Fruit fly (Drosophila melanogaster) whole organism, embryonic: Measurements from ENCODE around the gene CG14270.

ENCODE experiments used
- CG10209 ChIP-seq: fragments of 200-800 bp; sonication (Bioruptor generic); optimal IDR thresholded peaks from 3 replicates; lab custom pipeline; 2017; ENCODE audit warnings: missing biosample characterization, mild to moderate bottlenecking, missing genetic modification characterization, missing genetic modification reagents
- CG1024 ChIP-seq: fragments of 200-800 bp; sonication (Bioruptor generic); IDR thresholded peaks from 2 replicates; pipeline ENCODE4 v1.3.6; 2022; ENCODE audit warnings: missing biosample characterization, missing genetic modification characterization
- CG10959 ChIP-seq: fragments of 200-800 bp; sonication (Bioruptor generic); IDR thresholded peaks from 2 replicates; pipeline ENCODE4 v1.3.6; 2022; ENCODE audit warnings: missing biosample characterization, missing genetic modification characterization
- CG13624 ChIP-seq: fragments of 200-800 bp; sonication (Bioruptor generic); optimal IDR thresholded peaks from 2 replicates; lab custom pipeline; 2016; ENCODE audit warnings: missing biosample characterization, missing genetic modification characterization
- CG14710 ChIP-seq: fragments of 200-800 bp; sonication (Bioruptor generic); optimal IDR thresholded peaks from 3 replicates; lab custom pipeline; 2019; ENCODE audit warnings: missing biosample characterization, mild to moderate bottlenecking, missing genetic modification characterization, moderate library complexity
- CG14860 ChIP-seq: fragments of 200-800 bp; sonication (Bioruptor generic); IDR thresholded peaks from 3 replicates; pipeline ENCODE4 v1.3.6; 2022; ENCODE audit warnings: missing biosample characterization, missing genetic modification characterization; ENCODE audit not compliant: partially characterized antibody
- CG1602 ChIP-seq: fragments of 200-800 bp; sonication (Bioruptor generic); optimal IDR thresholded peaks from 3 replicates; lab custom pipeline; 2016; ENCODE audit warnings: missing biosample characterization, missing genetic modification characterization
- CG16779 ChIP-seq: fragments of 200-800 bp; sonication (Bioruptor generic); IDR thresholded peaks from 2 replicates; pipeline ENCODE4 v1.3.6; 2022; ENCODE audit warnings: missing biosample characterization, missing genetic modification characterization
- CG18599 ChIP-seq: fragments of 200-800 bp; sonication (Bioruptor generic); optimal IDR thresholded peaks from 3 replicates; lab custom pipeline; 2017; ENCODE audit warnings: missing biosample characterization, missing genetic modification characterization, mild to moderate bottlenecking, moderate library complexity, missing genetic modification reagents
- CG2202 ChIP-seq: fragments of 200-800 bp; sonication (Bioruptor generic); optimal IDR thresholded peaks from 2 replicates; lab custom pipeline; 2018; ENCODE audit warnings: missing biosample characterization, mild to moderate bottlenecking, missing genetic modification characterization
- CG31224 ChIP-seq: fragments of 200-800 bp; sonication (Bioruptor generic); IDR thresholded peaks from 2 replicates; pipeline ENCODE4 v1.3.6; 2022; ENCODE audit warnings: missing biosample characterization, missing genetic modification characterization
- CG32532 ChIP-seq: fragments of 200-800 bp; sonication (Bioruptor generic); IDR thresholded peaks from 2 replicates; pipeline ENCODE4 v1.3.6; 2022; ENCODE audit warnings: missing biosample characterization, missing genetic modification characterization
- CG32767 ChIP-seq: fragments of 200-800 bp; sonication (Bioruptor generic); IDR thresholded peaks from 2 replicates; pipeline ENCODE4 v1.3.6; 2022; ENCODE audit warnings: missing biosample characterization, missing genetic modification characterization
- CG3838 ChIP-seq: fragments of 200-800 bp; sonication (Bioruptor generic); optimal IDR thresholded peaks from 3 replicates; lab custom pipeline; 2016; ENCODE audit warnings: missing biosample characterization, missing genetic modification characterization
- CG3847 ChIP-seq: fragments of 200-800 bp; sonication (Bioruptor generic); IDR thresholded peaks from 2 replicates; pipeline ENCODE4 v1.3.6; 2022; ENCODE audit warnings: missing biosample characterization, missing genetic modification characterization
- CG4360 ChIP-seq: fragments of 200-800 bp; sonication (Bioruptor generic); IDR thresholded peaks from 2 replicates; pipeline ENCODE4 v1.3.6; 2022; ENCODE audit warnings: missing biosample characterization, missing genetic modification characterization
- CG4617 ChIP-seq: fragments of 200-800 bp; sonication (Bioruptor generic); optimal IDR thresholded peaks from 3 replicates; lab custom pipeline; 2016; ENCODE audit warnings: missing biosample characterization, missing genetic modification characterization, borderline replicate concordance
- CG4730 ChIP-seq: fragments of 200-800 bp; sonication (Bioruptor generic); IDR thresholded peaks from 2 replicates; pipeline ENCODE4 v1.3.6; 2022; ENCODE audit warnings: missing biosample characterization, missing genetic modification characterization
- CG7786 ChIP-seq: fragments of 200-800 bp; sonication (Bioruptor generic); optimal IDR thresholded peaks from 2 replicates; lab custom pipeline; 2016; ENCODE audit warnings: missing biosample characterization, missing genetic modification characterization
- CG8924 ChIP-seq: fragments of 200-800 bp; optimal IDR thresholded peaks from 3 replicates; lab custom pipeline; 2019; ENCODE audit warnings: missing biosample characterization, mild to moderate bottlenecking, missing genetic modification characterization, moderate library complexity
- CG9817 ChIP-seq: fragments of 200-800 bp; sonication (Bioruptor generic); optimal IDR thresholded peaks from 2 replicates; lab custom pipeline; 2018; ENCODE audit warnings: missing biosample characterization, mild to moderate bottlenecking, missing genetic modification characterization, moderate library complexity
- CHES-1-like ChIP-seq: fragments of 200-800 bp; sonication (Bioruptor generic); optimal IDR thresholded peaks from 2 replicates; lab custom pipeline; 2016; ENCODE audit warnings: missing biosample characterization, missing genetic modification characterization
- Doc2 ChIP-seq: fragments of 200-800 bp; sonication (Bioruptor generic); IDR thresholded peaks from 2 replicates; pipeline ENCODE4 v1.3.6; 2022; ENCODE audit warnings: missing biosample characterization, missing genetic modification characterization
- HHEX ChIP-seq: fragments of 200-800 bp; sonication (Bioruptor generic); optimal IDR thresholded peaks from 3 replicates; lab custom pipeline; 2017; ENCODE audit warnings: missing biosample characterization, mild to moderate bottlenecking, missing genetic modification characterization, missing genetic modification reagents
- Lhr ChIP-seq: fragments of 200-800 bp; sonication (Bioruptor generic); optimal IDR thresholded peaks from 3 replicates; lab custom pipeline; 2017; ENCODE audit warnings: mild to moderate bottlenecking, missing biosample characterization, missing genetic modification reagents, missing genetic modification characterization
- Lim3 ChIP-seq: fragments of 200-800 bp; sonication (Bioruptor generic); IDR thresholded peaks from 2 replicates; pipeline ENCODE4 v1.3.6; 2022; ENCODE audit warnings: missing biosample characterization, missing genetic modification characterization
- Mad ChIP-seq: fragments of 200-800 bp; sonication (Bioruptor generic); optimal IDR thresholded peaks from 2 replicates; lab custom pipeline; 2016; ENCODE audit warnings: missing biosample characterization, missing genetic modification characterization
- Meics ChIP-seq: fragments of 200-800 bp; sonication (Bioruptor generic); optimal IDR thresholded peaks from 2 replicates; lab custom pipeline; 2017; ENCODE audit warnings: missing biosample characterization, mild to moderate bottlenecking, missing genetic modification characterization
- NC2β ChIP-seq: fragments of 200-800 bp; sonication (Bioruptor generic); optimal IDR thresholded peaks from 2 replicates; lab custom pipeline; 2016; ENCODE audit warnings: missing biosample characterization, missing genetic modification characterization
- Ptx1 ChIP-seq: fragments of 200-800 bp; sonication (Bioruptor generic); IDR thresholded peaks from 2 replicates; pipeline ENCODE4 v1.3.6; 2022; ENCODE audit warnings: missing biosample characterization, missing genetic modification characterization
- Sry-δ ChIP-seq: fragments of 200-800 bp; sonication (Bioruptor generic); optimal IDR thresholded peaks from 2 replicates; lab custom pipeline; 2016; ENCODE audit warnings: missing biosample characterization, missing genetic modification characterization
- Xrp1 ChIP-seq: fragments of 200-800 bp; sonication (Bioruptor generic); IDR thresholded peaks from 2 replicates; pipeline ENCODE4 v1.3.6; 2022; ENCODE audit warnings: missing biosample characterization, missing genetic modification characterization
- bigmax ChIP-seq: fragments of 200-800 bp; sonication (Bioruptor generic); optimal IDR thresholded peaks from 2 replicates; lab custom pipeline; 2018; ENCODE audit warnings: missing biosample characterization, mild to moderate bottlenecking, missing genetic modification characterization
- btn ChIP-seq: fragments of 200-800 bp; sonication (Bioruptor generic); optimal IDR thresholded peaks from 2 replicates; lab custom pipeline; 2016; ENCODE audit warnings: missing biosample characterization, missing genetic modification characterization
- ewg ChIP-seq: fragments of 200-800 bp; sonication (Bioruptor generic); optimal IDR thresholded peaks from 3 replicates; lab custom pipeline; 2017; ENCODE audit warnings: mild to moderate bottlenecking, missing biosample characterization, missing genetic modification reagents, missing genetic modification characterization
- grau ChIP-seq: fragments of 200-800 bp; optimal IDR thresholded peaks from 3 replicates; lab custom pipeline; 2019; ENCODE audit warnings: missing biosample characterization, mild to moderate bottlenecking, missing genetic modification characterization, moderate library complexity
- kah ChIP-seq: fragments of 200-800 bp; sonication (Bioruptor generic); optimal IDR thresholded peaks from 2 replicates; lab custom pipeline; 2018; ENCODE audit warnings: missing biosample characterization, mild to moderate bottlenecking, missing genetic modification characterization
- kay ChIP-seq: fragments of 200-800 bp; sonication (Bioruptor generic); optimal IDR thresholded peaks from 2 replicates; lab custom pipeline; 2016; ENCODE audit warnings: missing biosample characterization, missing genetic modification characterization
- ken ChIP-seq: fragments of 200-800 bp; sonication (Bioruptor generic); IDR thresholded peaks from 3 replicates; pipeline ENCODE4 v1.3.6; 2022; ENCODE audit warnings: missing biosample characterization, missing genetic modification characterization
- lmd ChIP-seq: fragments of 200-800 bp; sonication (Bioruptor generic); IDR thresholded peaks from 2 replicates; pipeline ENCODE4 v1.3.6; 2022; ENCODE audit warnings: missing biosample characterization, missing genetic modification characterization
- lola ChIP-seq, 3 experiments: fragments of >200 bp in 2 of 3; fragments of 200-800 bp in 1 of 3; sonication (Bioruptor generic) in 1 of 3; optimal IDR thresholded peaks; 2 replicates each; lab custom pipeline; 2017 to 2019; ENCODE audit warnings: missing biosample characterization in 3 of 3, missing genetic modification characterization in 3 of 3, mild to moderate bottlenecking in 1 of 3, moderate library complexity in 1 of 3
- pnt ChIP-seq: fragments of 200-800 bp; sonication (Bioruptor generic); optimal IDR thresholded peaks from 3 replicates; lab custom pipeline; 2016; ENCODE audit warnings: missing biosample characterization, missing genetic modification characterization
- prd ChIP-seq, 3 experiments: fragments of >200 bp in 2 of 3; fragments of 200-800 bp in 1 of 3; sonication (Bioruptor generic) in 1 of 3; optimal IDR thresholded peaks in 2 of 3; IDR thresholded peaks in 1 of 3; 2 replicates in 2 of 3; 3 replicates in 1 of 3; pipeline versions ENCODE4 v1.3.6 to Lab custom; 2017 to 2022; ENCODE audit warnings: missing biosample characterization in 1 of 3, missing genetic modification characterization in 1 of 3
- rib ChIP-seq: fragments of 200-800 bp; sonication (Bioruptor generic); IDR thresholded peaks from 2 replicates; pipeline ENCODE4 v1.3.6; 2022; ENCODE audit warnings: missing biosample characterization, missing genetic modification characterization
- row ChIP-seq: fragments of 200-800 bp; sonication (Bioruptor generic); IDR thresholded peaks from 3 replicates; pipeline ENCODE4 v1.3.6; 2022; ENCODE audit warnings: missing biosample characterization, missing genetic modification characterization
- sd ChIP-seq: fragments of 200-800 bp; sonication (Bioruptor generic); optimal IDR thresholded peaks from 3 replicates; lab custom pipeline; 2018; ENCODE audit warnings: missing biosample characterization, mild to moderate bottlenecking, missing genetic modification characterization, moderate library complexity
- sens-2 ChIP-seq: fragments of 200-800 bp; sonication (Bioruptor generic); IDR thresholded peaks from 2 replicates; pipeline ENCODE4 v1.3.6; 2022; ENCODE audit warnings: missing biosample characterization, missing genetic modification characterization
- slbo ChIP-seq: fragments of 200-800 bp; sonication (Bioruptor generic); IDR thresholded peaks from 2 replicates; pipeline ENCODE4 v1.3.6; 2022; ENCODE audit warnings: missing biosample characterization, missing genetic modification characterization
- usp ChIP-seq: fragments of >200 bp; optimal IDR thresholded peaks from 2 replicates; lab custom pipeline; 2017; ENCODE audit warnings: missing biosample characterization, missing genetic modification characterization
- zen ChIP-seq: fragments of 200-800 bp; sonication (Bioruptor generic); optimal IDR thresholded peaks from 3 replicates; lab custom pipeline; 2018; ENCODE audit warnings: missing biosample characterization, mild to moderate bottlenecking, missing genetic modification characterization, moderate library complexity
- zfh2 ChIP-seq: fragments of 200-800 bp; sonication (Bioruptor generic); optimal IDR thresholded peaks from 2 replicates; lab custom pipeline; 2016; ENCODE audit warnings: missing biosample characterization, missing genetic modification characterization

CG14270 gene

DNA sequence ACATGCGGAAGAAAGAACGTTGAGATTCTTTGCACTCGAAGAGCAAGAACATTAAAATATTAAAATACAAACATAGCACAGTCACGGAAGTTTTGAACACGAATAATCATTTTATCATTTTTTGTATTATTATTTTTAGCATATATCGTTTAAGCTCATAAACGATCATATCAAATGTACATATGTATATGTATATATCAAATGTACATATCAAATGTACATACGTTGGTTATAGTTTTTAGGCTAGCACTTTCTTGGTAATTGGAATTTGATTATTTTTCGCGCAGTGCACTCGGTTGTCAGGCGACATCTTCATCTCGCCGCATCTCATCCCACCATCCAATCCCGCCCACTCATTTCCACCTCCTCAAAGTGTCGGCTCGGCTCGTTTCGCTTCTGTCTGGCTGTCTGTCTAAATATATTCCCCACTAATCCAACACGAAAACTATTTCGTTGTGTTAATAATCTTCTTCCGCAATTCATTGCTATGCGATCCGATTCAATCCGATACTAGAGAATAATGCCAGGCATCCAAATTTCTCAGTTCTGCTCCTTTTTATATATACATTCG is 29.7 kb downstream of the CG14270 start (continued):
- TF ChIP-seq grau (tag; lab: Kevin White, UChicago): peak; percentile 69
- TF ChIP-seq Lim3: no peak
- no peak for TF ChIP-seq bigmax
- TF ChIP-seq Doc2: no peak
- TF ChIP-seq Xrp1 (GFP tag; lab: Robert Waterston, UW): peak; percentile 29; the same call in 1 of the 2 replicates
- TF ChIP-seq Mad (GFP tag; lab: Kevin White, UChicago): no peak
- peak; percentile 9 for TF ChIP-seq CG9817 (tag; lab: Kevin White, UChicago)
- no peak for TF ChIP-seq NC2β (GFP tag; lab: Kevin White, UChicago)
- no peak for TF ChIP-seq CG1024
- peak; percentile 0 for TF ChIP-seq kah
- TF ChIP-seq CG10209: peak; percentile 45
- no peak for TF ChIP-seq sens-2
- TF ChIP-seq CG2202 (tag; lab: Kevin White, UChicago): no peak
- peak in 1 of 3 experiments; percentile 39 for TF ChIP-seq lola (GFP tag; optimal IDR thresholded peaks at IDR 0.05; lab: Kevin White, UChicago)
- TF ChIP-seq zen (tag; lab: Kevin White, UChicago): no peak
- TF ChIP-seq CG10959 (GFP tag; lab: Robert Waterston, UW): no peak
- no peak; the same call in 1 of the 2 replicates for TF ChIP-seq CG31224 (GFP tag; lab: Robert Waterston, UW)
- no peak for TF ChIP-seq prd (optimal IDR thresholded peaks at IDR 0.05; lab: Kevin White, UChicago)
- no peak; the same call in 2 of the 3 replicates for TF ChIP-seq prd (GFP tag; IDR thresholded peaks at IDR 0.05; lab: Robert Waterston, UW)
- TF ChIP-seq CG4730: no peak
- TF ChIP-seq pnt (GFP tag; lab: Kevin White, UChicago): peak; percentile 4
- no peak for TF ChIP-seq Sry-δ (GFP tag; lab: Kevin White, UChicago)
- peak; percentile 27 for TF ChIP-seq CG18599 (GFP tag; lab: Kevin White, UChicago)
- no peak for TF ChIP-seq slbo (GFP tag; lab: Robert Waterston, UW)
- peak; percentile 48; the same call in 2 of the 3 replicates for TF ChIP-seq row (GFP tag; lab: Robert Waterston, UW)
- TF ChIP-seq CG14860 (GFP tag; lab: Robert Waterston, UW): no peak
- no peak for TF ChIP-seq CG7786 (GFP tag; lab: Kevin White, UChicago)
- no peak for TF ChIP-seq rib (GFP tag; lab: Robert Waterston, UW)
- no peak for TF ChIP-seq CG4617 (GFP tag; lab: Kevin White, UChicago)
- TF ChIP-seq lmd (GFP tag; lab: Robert Waterston, UW): peak; percentile 61
- no peak for TF ChIP-seq Lhr
- TF ChIP-seq CG32767 (GFP tag; lab: Robert Waterston, UW): 0 out of 2 replicates have a peak, but pooled peaks have one; percentile 12
- TF ChIP-seq CG32532 (GFP tag; lab: Robert Waterston, UW): peak; percentile 41
- peak; percentile 56 for TF ChIP-seq Ptx1 (GFP tag; lab: Robert Waterston, UW)
- no peak for TF ChIP-seq usp (GFP tag; lab: Kevin White, UChicago)
- no peak for TF ChIP-seq CG13624
- no peak for TF ChIP-seq btn (GFP tag; lab: Kevin White, UChicago)
- TF ChIP-seq HHEX (GFP tag; lab: Kevin White, UChicago): peak; percentile 23
- TF ChIP-seq CG4360 (GFP tag; lab: Robert Waterston, UW): no peak
- no peak for TF ChIP-seq CG3847 (GFP tag; lab: Robert Waterston, UW)
- no peak for TF ChIP-seq CG16779
- TF ChIP-seq ewg (GFP tag; lab: Kevin White, UChicago): peak; percentile 41
- no peak for TF ChIP-seq ken
- TF ChIP-seq Meics (GFP tag; lab: Kevin White, UChicago): peak; percentile 54
- no peak for TF ChIP-seq zfh2
- TF ChIP-seq CG3838: no peak
- TF ChIP-seq CG8924 (tag; lab: Kevin White, UChicago): peak; percentile 58
- TF ChIP-seq CHES-1-like (GFP tag; lab: Kevin White, UChicago): no peak
- TF ChIP-seq sd: no peak
- TF ChIP-seq CG14710: peak; percentile 37
- TF ChIP-seq kay (GFP tag; lab: Kevin White, UChicago): no peak
- no peak for TF ChIP-seq CG1602 (GFP tag; lab: Kevin White, UChicago)
